Worm (Caenorhabditis elegans) whole organism, mixed stage, embryonic: ENCODE measurements around the gene col-9.

ENCODE experiments used
- M03D4.4 ChIP-seq: sonication (generic microtip); optimal IDR thresholded peaks from 2 replicates; lab custom pipeline; 2017; ENCODE audit warnings: mild to moderate bottlenecking, missing genetic modification characterization, missing compliant biosample characterization
- bed-3 ChIP-seq: fragments of 200-800 bp; sonication (Bioruptor generic); optimal IDR thresholded peaks from 3 replicates; lab custom pipeline; 2018; ENCODE audit warnings: mild to moderate bottlenecking, missing genetic modification characterization, moderate library complexity, missing compliant biosample characterization
- blmp-1 ChIP-seq: fragments of 150-350 bp; optimal IDR thresholded peaks from 2 replicates; lab custom pipeline; 2014; ENCODE audit warnings: missing biosample characterization, missing genetic modification characterization
- ceh-43 ChIP-seq: fragments of 200-800 bp; sonication (Bioruptor generic); optimal IDR thresholded peaks from 2 replicates; lab custom pipeline; 2018; ENCODE audit warnings: mild to moderate bottlenecking, missing genetic modification characterization, moderate library complexity, missing compliant biosample characterization
- ceh-83 ChIP-seq: fragments of 200-800 bp; sonication (Bioruptor generic); optimal IDR thresholded peaks from 2 replicates; lab custom pipeline; 2018; ENCODE audit warnings: mild to moderate bottlenecking, missing genetic modification characterization, missing compliant biosample characterization
- ces-1 ChIP-seq: fragments of 150-350 bp; optimal IDR thresholded peaks from 2 replicates; lab custom pipeline; 2014; ENCODE audit warnings: missing biosample characterization, missing genetic modification reagents, missing genetic modification characterization
- cnd-1 ChIP-seq: fragments of 200-800 bp; sonication (Bioruptor generic); optimal IDR thresholded peaks from 2 replicates; lab custom pipeline; 2018; ENCODE audit warnings: mild to moderate bottlenecking, missing genetic modification characterization, missing compliant biosample characterization
- drap-1 ChIP-seq: fragments of 200-800 bp; sonication (Bioruptor generic); optimal IDR thresholded peaks from 3 replicates; lab custom pipeline; 2018; ENCODE audit warnings: mild to moderate bottlenecking, missing genetic modification characterization, missing compliant biosample characterization
- elt-1 ChIP-seq: sonication (generic microtip); optimal IDR thresholded peaks from 2 replicates; lab custom pipeline; 2017; ENCODE audit warnings: missing genetic modification characterization, mild to moderate bottlenecking, missing compliant biosample characterization, antibody characterized with exemption, moderate library complexity, borderline replicate concordance; ENCODE audit not compliant: insufficient read depth
- elt-3 ChIP-seq: fragments of 150-350 bp; optimal IDR thresholded peaks from 2 replicates; lab custom pipeline; 2014; ENCODE audit warnings: missing biosample characterization, missing genetic modification characterization
- flh-1 ChIP-seq: fragments of 200-800 bp; sonication (Bioruptor generic); optimal IDR thresholded peaks from 2 replicates; lab custom pipeline; 2018; ENCODE audit warnings: mild to moderate bottlenecking, missing genetic modification characterization, moderate library complexity, missing compliant biosample characterization
- hlh-1 ChIP-seq: fragments of 150-350 bp; optimal IDR thresholded peaks from 2 replicates; lab custom pipeline; 2014; ENCODE audit warnings: missing biosample characterization, missing genetic modification reagents, missing genetic modification characterization
- lin-13 ChIP-seq: fragments of 150-350 bp; optimal IDR thresholded peaks from 2 replicates; lab custom pipeline; 2014; ENCODE audit warnings: missing biosample characterization, missing genetic modification characterization
- lsy-2 ChIP-seq: fragments of 150-350 bp; optimal IDR thresholded peaks from 2 replicates; lab custom pipeline; 2014; ENCODE audit warnings: missing biosample characterization, missing genetic modification characterization
- mab-5 ChIP-seq: fragments of 150-350 bp; optimal IDR thresholded peaks from 2 replicates; lab custom pipeline; 2014; ENCODE audit warnings: missing biosample characterization, missing genetic modification characterization
- mep-1 ChIP-seq: fragments of 150-350 bp; optimal IDR thresholded peaks from 2 replicates; lab custom pipeline; 2017; ENCODE audit warnings: missing biosample characterization, missing genetic modification reagents, missing genetic modification characterization, inconsistent platforms
- mls-2 ChIP-seq: sonication (generic microtip); optimal IDR thresholded peaks from 2 replicates; lab custom pipeline; 2016; ENCODE audit warnings: mild to moderate bottlenecking, missing genetic modification characterization, moderate library complexity, missing compliant biosample characterization
- nhr-12 ChIP-seq: fragments of 150-350 bp; optimal IDR thresholded peaks from 2 replicates; lab custom pipeline; 2014; ENCODE audit warnings: missing biosample characterization, missing genetic modification characterization
- nhr-2 ChIP-seq: fragments of 150-350 bp; optimal IDR thresholded peaks from 2 replicates; lab custom pipeline; 2014; ENCODE audit warnings: missing biosample characterization, missing genetic modification characterization
- nhr-237 ChIP-seq: fragments of 150-350 bp; optimal IDR thresholded peaks from 2 replicates; lab custom pipeline; 2014; ENCODE audit warnings: missing biosample characterization, missing genetic modification characterization
- nhr-76 ChIP-seq: sonication (generic microtip); optimal IDR thresholded peaks from 2 replicates; lab custom pipeline; 2017; ENCODE audit warnings: missing biosample characterization, missing genetic modification characterization
- pha-4 ChIP-seq: fragments of 150-350 bp; optimal IDR thresholded peaks from 2 replicates; lab custom pipeline; 2018; ENCODE audit warnings: missing biosample characterization, missing genetic modification reagents, missing genetic modification characterization
- sem-2 ChIP-seq: fragments of 200-800 bp; sonication (Bioruptor generic); optimal IDR thresholded peaks from 2 replicates; lab custom pipeline; 2018; ENCODE audit warnings: mild to moderate bottlenecking, missing genetic modification characterization, missing compliant biosample characterization
- snpc-4 ChIP-seq: fragments of 150-350 bp; optimal IDR thresholded peaks from 2 replicates; lab custom pipeline; 2014; ENCODE audit warnings: missing biosample characterization, missing genetic modification characterization
- sptf-1 ChIP-seq: sonication (generic microtip); optimal IDR thresholded peaks from 2 replicates; lab custom pipeline; 2017; ENCODE audit warnings: mild to moderate bottlenecking, missing genetic modification characterization, moderate library complexity, missing compliant biosample characterization
- tbx-8 ChIP-seq: fragments of 200-800 bp; sonication (Bioruptor generic); optimal IDR thresholded peaks from 2 replicates; lab custom pipeline; 2018; ENCODE audit warnings: mild to moderate bottlenecking, missing genetic modification characterization, moderate library complexity, missing compliant biosample characterization
- unc-120 ChIP-seq: sonication (generic microtip); optimal IDR thresholded peaks from 2 replicates; lab custom pipeline; 2017; ENCODE audit warnings: missing genetic modification characterization, missing compliant biosample characterization; ENCODE audit not compliant: poor library complexity, severe bottlenecking
- unc-39 ChIP-seq: fragments of 150-350 bp; optimal IDR thresholded peaks from 2 replicates; lab custom pipeline; 2014; ENCODE audit warnings: missing biosample characterization, missing genetic modification characterization
- unc-62 ChIP-seq: fragments of 150-350 bp; optimal IDR thresholded peaks from 2 replicates; lab custom pipeline; 2014; ENCODE audit warnings: missing biosample characterization, missing genetic modification reagents, missing genetic modification characterization
- zip-8 ChIP-seq: fragments of 150-350 bp; optimal IDR thresholded peaks from 2 replicates; lab custom pipeline; 2014; ENCODE audit warnings: missing biosample characterization, missing genetic modification characterization
- ztf-11 ChIP-seq: fragments of 150-350 bp; optimal IDR thresholded peaks from 2 replicates; lab custom pipeline; 2014; ENCODE audit warnings: missing biosample characterization, missing genetic modification characterization

col-9 gene

DNA sequence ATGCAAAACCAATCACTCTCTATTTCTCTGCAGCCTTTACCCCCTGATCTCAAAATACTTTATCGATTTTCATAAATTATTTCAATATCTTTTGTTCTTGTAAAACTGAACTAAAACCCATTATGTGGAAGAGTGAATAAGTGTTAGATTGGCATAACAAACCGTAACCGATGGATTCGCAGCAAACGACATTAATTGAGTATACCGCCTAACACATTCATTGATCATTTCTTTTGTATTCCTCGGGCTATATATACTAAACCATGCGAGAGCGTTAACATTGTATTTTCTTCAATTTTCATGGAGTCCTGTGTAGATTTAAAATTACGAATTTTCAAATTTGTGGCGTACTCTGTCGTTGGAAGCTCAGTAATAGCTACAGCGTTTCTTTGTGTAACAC lies at the start of gene col-9:
Gene col-9, plus strand, starts transcription at position 301 of the 400 bp plus-strand sequence.
- TF ChIP-seq sptf-1 (no peak), lin-13 (tag; lab: Kevin White, UChicago) (no peak), bed-3 (GFP tag; lab: Kevin White, UChicago) (no peak)

DNA sequence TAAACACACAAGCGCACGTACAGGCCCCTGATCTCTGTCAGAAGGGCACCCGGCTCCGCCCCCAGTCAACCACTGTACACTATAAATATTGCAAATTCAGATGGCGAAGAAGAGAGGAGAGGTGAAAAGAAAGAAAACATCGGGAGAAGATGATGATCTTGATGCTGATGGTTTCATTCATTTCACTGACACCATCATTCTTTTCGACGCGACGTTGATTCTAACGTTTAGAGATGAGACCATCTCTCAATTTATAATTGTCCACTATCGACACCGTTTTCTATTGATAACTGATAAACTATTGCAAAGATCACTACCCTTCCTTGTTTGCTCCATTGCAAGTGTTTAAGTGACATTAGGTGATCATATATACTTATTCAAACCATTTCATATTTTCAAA lies 48.5 kb upstream of the col-9 start:
- TF ChIP-seq ces-1 (GFP tag; lab: Kevin White, UChicago) = no peak
- no peak for TF ChIP-seq blmp-1
- no peak for TF ChIP-seq zip-8 (tag; lab: Kevin White, UChicago)
- TF ChIP-seq snpc-4 (tag; lab: Kevin White, UChicago) = no peak
- TF ChIP-seq sem-2 (GFP tag; lab: Kevin White, UChicago) = no peak
- no peak for TF ChIP-seq drap-1
- TF ChIP-seq lsy-2 = no peak
- TF ChIP-seq ceh-83 (GFP tag; lab: Kevin White, UChicago) = no peak
- TF ChIP-seq bed-3 (GFP tag; lab: Kevin White, UChicago) = no peak
- no peak for TF ChIP-seq unc-120
- TF ChIP-seq nhr-12 (tag; lab: Kevin White, UChicago) = no peak
- TF ChIP-seq ztf-11 (tag; lab: Kevin White, UChicago) = no peak

DNA sequence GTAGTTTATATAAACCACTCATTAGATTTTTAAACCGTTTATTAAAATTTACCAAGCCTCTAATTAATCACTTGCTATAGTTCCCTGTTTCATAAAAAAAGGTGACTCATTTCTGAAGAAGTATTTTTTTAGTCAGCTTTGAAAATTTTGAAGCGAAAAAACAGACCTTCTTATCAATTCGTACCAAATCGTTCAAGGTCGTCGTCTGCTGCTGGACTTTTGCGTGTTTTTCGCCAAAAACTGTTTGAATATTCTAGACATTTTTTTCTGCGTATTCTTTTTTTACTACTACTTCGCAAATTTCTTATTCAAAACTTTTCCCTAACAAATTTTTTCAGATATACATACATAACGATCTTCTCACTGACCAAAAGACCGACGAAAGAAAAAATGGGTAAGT lies 47.6 kb upstream of the col-9 start, which contains the start of gene cah-4:
Gene cah-4, plus strand, starts transcription at position 339 of the 400 bp plus-strand sequence.
- no peak for TF ChIP-seq ceh-43
- TF ChIP-seq snpc-4 (tag; lab: Kevin White, UChicago) = no peak
- TF ChIP-seq unc-120 = no peak
- no peak for TF ChIP-seq cnd-1
- no peak for TF ChIP-seq pha-4 (tag; lab: Kevin White, UChicago)
- TF ChIP-seq elt-3 = no peak
- TF ChIP-seq bed-3 (GFP tag; lab: Kevin White, UChicago) = no peak
- no peak for TF ChIP-seq elt-1
- no peak for TF ChIP-seq flh-1 (GFP tag; lab: Kevin White, UChicago)
- no peak for TF ChIP-seq mls-2 (tag; lab: Kevin White, UChicago)
- TF ChIP-seq nhr-2 (tag; lab: Kevin White, UChicago) = no peak
- no peak for TF ChIP-seq zip-8 (tag; lab: Kevin White, UChicago)
- TF ChIP-seq tbx-8 = no peak
- TF ChIP-seq nhr-76 (tag; lab: Kevin White, UChicago) = no peak
- no peak for TF ChIP-seq drap-1
- TF ChIP-seq unc-39 = no peak
- no peak for TF ChIP-seq lin-13 (tag; lab: Kevin White, UChicago)
- no peak for TF ChIP-seq nhr-237 (tag; lab: Kevin White, UChicago)
- TF ChIP-seq ces-1 (GFP tag; lab: Kevin White, UChicago) = no peak
- TF ChIP-seq mep-1 (tag; lab: Kevin White, UChicago) = no peak
- TF ChIP-seq, all 35 proteins: peak for 0

DNA sequence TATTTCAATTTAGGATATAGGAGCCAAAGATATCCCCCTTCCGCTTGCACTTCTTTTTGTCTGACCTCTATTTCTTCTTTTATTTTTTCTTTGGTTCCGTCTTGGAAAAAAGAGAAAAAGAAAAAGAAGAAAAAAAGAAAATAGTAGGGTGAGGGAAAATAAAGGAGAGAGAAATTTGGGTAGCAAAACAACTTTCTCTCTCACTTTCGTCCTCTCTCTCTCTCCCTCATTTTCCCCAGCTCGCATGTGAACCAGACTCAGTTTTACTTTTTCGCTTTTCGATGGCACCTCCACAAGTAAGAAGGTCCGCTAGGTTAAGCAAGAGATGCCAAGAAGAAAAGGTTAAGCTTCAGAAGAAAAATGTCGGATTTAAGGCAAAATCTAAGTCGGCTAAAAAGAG lies 47.1 kb upstream of the col-9 start:
- TF ChIP-seq ces-1 (GFP tag; lab: Kevin White, UChicago) (peak; percentile 51), ztf-11 (tag; lab: Kevin White, UChicago) (no peak), ceh-43 (no peak), sptf-1 (no peak)
- TF ChIP-seq, all 35 proteins: peak for 1

DNA sequence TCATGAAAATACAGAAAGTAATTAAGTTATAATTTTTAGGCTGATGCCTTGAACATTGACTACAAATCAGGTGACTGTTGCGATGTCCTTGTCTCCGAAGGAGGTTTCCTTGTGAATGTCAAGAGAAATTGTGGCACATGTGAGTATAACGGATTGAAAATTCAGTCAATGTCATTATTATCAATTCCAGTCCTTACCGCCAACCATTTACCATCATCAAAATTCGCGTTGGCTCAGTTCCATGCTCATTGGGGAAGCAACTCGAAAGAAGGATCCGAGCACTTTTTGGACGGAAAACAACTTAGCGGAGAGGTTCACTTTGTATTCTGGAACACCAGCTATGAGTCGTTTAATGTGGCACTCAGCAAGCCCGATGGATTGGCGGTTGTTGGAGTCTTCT lies 46.5 kb upstream of the col-9 start:
- TF ChIP-seq mab-5 (tag; lab: Kevin White, UChicago) (no peak), nhr-2 (tag; lab: Kevin White, UChicago) (no peak), zip-8 (tag; lab: Kevin White, UChicago) (no peak), hlh-1 (tag; lab: Kevin White, UChicago) (no peak), ces-1 (GFP tag; lab: Kevin White, UChicago) (no peak), nhr-76 (tag; lab: Kevin White, UChicago) (no peak), M03D4.4 (tag; lab: Kevin White, UChicago) (no peak), bed-3 (GFP tag; lab: Kevin White, UChicago) (no peak), elt-3 (no peak), ztf-11 (tag; lab: Kevin White, UChicago) (no peak), pha-4 (tag; lab: Kevin White, UChicago) (no peak), unc-120 (no peak), lsy-2 (no peak), flh-1 (GFP tag; lab: Kevin White, UChicago) (no peak), nhr-12 (tag; lab: Kevin White, UChicago) (no peak), sem-2 (GFP tag; lab: Kevin White, UChicago) (no peak), lin-13 (tag; lab: Kevin White, UChicago) (no peak), elt-1 (no peak), ceh-83 (GFP tag; lab: Kevin White, UChicago) (no peak), unc-62 (GFP tag; lab: Kevin White, UChicago) (no peak)
